Worm (Caenorhabditis elegans) whole organism, L3 larva: ENCODE data around the gene F56A11.5.
A peak's percentile ranks its signal among the peaks of the same experiment; 100 is the strongest.

ENCODE experiments used
- R02D3.7 ChIP-seq: fragments of 150-350 bp; optimal IDR thresholded peaks from 2 replicates; lab custom pipeline; 2014; ENCODE audit warnings: missing biosample characterization, missing genetic modification characterization
- aly-2 ChIP-seq: fragments of 150-350 bp; optimal IDR thresholded peaks from 2 replicates; lab custom pipeline; 2014; ENCODE audit warnings: missing biosample characterization, missing genetic modification characterization
- ama-1 ChIP-seq: fragments of 150-350 bp; optimal IDR thresholded peaks from 2 replicates; lab custom pipeline; 2018
- ceh-28 ChIP-seq: fragments of 150-350 bp; optimal IDR thresholded peaks from 2 replicates; lab custom pipeline; 2014; ENCODE audit warnings: missing biosample characterization, missing genetic modification reagents, missing genetic modification characterization
- ceh-82 ChIP-seq: fragments of 150-350 bp; optimal IDR thresholded peaks from 2 replicates; lab custom pipeline; 2014; ENCODE audit warnings: missing biosample characterization, missing genetic modification characterization
- egl-5 ChIP-seq: fragments of 150-350 bp; optimal IDR thresholded peaks from 2 replicates; lab custom pipeline; 2017; ENCODE audit warnings: missing biosample characterization, missing genetic modification reagents, missing genetic modification characterization, inconsistent platforms
- elt-2 ChIP-seq: sonication (generic microtip); optimal IDR thresholded peaks from 2 replicates; lab custom pipeline; 2016; ENCODE audit warnings: missing genetic modification reagents, mild to moderate bottlenecking, missing genetic modification characterization, missing compliant biosample characterization
- eor-1 ChIP-seq, 2 experiments: fragments of 150-350 bp; optimal IDR thresholded peaks; 2 replicates each; lab custom pipeline; 2014 to 2018; ENCODE audit warnings: missing biosample characterization in 2 of 2, missing genetic modification characterization in 2 of 2
- fkh-10 ChIP-seq: sonication (generic microtip); optimal IDR thresholded peaks from 2 replicates; lab custom pipeline; 2017; ENCODE audit warnings: missing biosample characterization, missing genetic modification reagents, missing genetic modification characterization
- hmg-11 ChIP-seq: sonication (generic microtip); optimal IDR thresholded peaks from 2 replicates; lab custom pipeline; 2016; ENCODE audit warnings: missing genetic modification characterization, missing compliant biosample characterization
- jun-1 ChIP-seq: fragments of 150-350 bp; optimal IDR thresholded peaks from 2 replicates; lab custom pipeline; 2014; ENCODE audit warnings: missing biosample characterization, missing genetic modification reagents, missing genetic modification characterization
- lin-15B ChIP-seq: fragments of 150-350 bp; optimal IDR thresholded peaks from 2 replicates; lab custom pipeline; 2014; ENCODE audit warnings: missing biosample characterization, missing genetic modification characterization
- lin-39 ChIP-seq: fragments of 150-350 bp; optimal IDR thresholded peaks from 2 replicates; lab custom pipeline; 2018; ENCODE audit warnings: missing biosample characterization, missing genetic modification reagents, missing genetic modification characterization
- mdl-1 ChIP-seq: fragments of 150-350 bp; optimal IDR thresholded peaks from 2 replicates; lab custom pipeline; 2014; ENCODE audit warnings: missing biosample characterization, missing genetic modification characterization
- mml-1 ChIP-seq: fragments of 150-350 bp; sonication (generic microtip); optimal IDR thresholded peaks from 3 replicates; lab custom pipeline; 2014; ENCODE audit warnings: missing biosample characterization, missing genetic modification characterization
- nfya-1 ChIP-seq: sonication (generic microtip); optimal IDR thresholded peaks from 2 replicates; lab custom pipeline; 2017; ENCODE audit warnings: missing genetic modification characterization, mild to moderate bottlenecking, missing compliant biosample characterization, antibody characterized with exemption, moderate library complexity; ENCODE audit not compliant: insufficient read depth
- nhr-11 ChIP-seq: fragments of 150-350 bp; optimal IDR thresholded peaks from 2 replicates; lab custom pipeline; 2014; ENCODE audit warnings: missing biosample characterization, missing genetic modification characterization
- nhr-12 ChIP-seq: fragments of 150-350 bp; optimal IDR thresholded peaks from 2 replicates; lab custom pipeline; 2014; ENCODE audit warnings: missing biosample characterization, missing genetic modification characterization
- nhr-23 ChIP-seq: fragments of 150-350 bp; optimal IDR thresholded peaks from 2 replicates; lab custom pipeline; 2014; ENCODE audit warnings: missing biosample characterization, missing genetic modification reagents, missing genetic modification characterization
- nhr-28 ChIP-seq: fragments of 150-350 bp; optimal IDR thresholded peaks from 2 replicates; lab custom pipeline; 2014; ENCODE audit warnings: missing biosample characterization, missing genetic modification characterization
- nhr-43 ChIP-seq: sonication (generic microtip); optimal IDR thresholded peaks from 2 replicates; lab custom pipeline; 2016; ENCODE audit warnings: mild to moderate bottlenecking, missing genetic modification characterization, missing compliant biosample characterization; ENCODE audit not compliant: poor library complexity, severe bottlenecking
- nhr-76 ChIP-seq: fragments of 150-350 bp; sonication (generic microtip); optimal IDR thresholded peaks from 5 replicates; lab custom pipeline; 2014; ENCODE audit warnings: missing biosample characterization, missing genetic modification characterization
- pha-4 ChIP-seq: fragments of 150-350 bp; optimal IDR thresholded peaks from 2 replicates; lab custom pipeline; 2014; ENCODE audit warnings: missing biosample characterization, missing genetic modification reagents, missing genetic modification characterization
- pqm-1 ChIP-seq: fragments of 150-350 bp; optimal IDR thresholded peaks from 2 replicates; lab custom pipeline; 2017; ENCODE audit warnings: missing biosample characterization, missing genetic modification characterization, inconsistent platforms
- sea-2 ChIP-seq: fragments of 150-350 bp; sonication (generic microtip); optimal IDR thresholded peaks from 4 replicates; lab custom pipeline; 2014; ENCODE audit warnings: missing biosample characterization, missing genetic modification reagents, missing genetic modification characterization
- skn-1 ChIP-seq: fragments of 150-350 bp; optimal IDR thresholded peaks from 2 replicates; lab custom pipeline; 2014; ENCODE audit warnings: missing biosample characterization, missing genetic modification characterization
- tbx-2 ChIP-seq: sonication (generic microtip); optimal IDR thresholded peaks from 2 replicates; lab custom pipeline; 2016; ENCODE audit warnings: mild to moderate bottlenecking, missing genetic modification characterization, missing compliant biosample characterization
- unc-39 ChIP-seq: sonication (generic microtip); optimal IDR thresholded peaks from 4 replicates; lab custom pipeline; 2017; ENCODE audit warnings: missing biosample characterization, missing genetic modification characterization
- zag-1 ChIP-seq: fragments of 150-350 bp; optimal IDR thresholded peaks from 2 replicates; lab custom pipeline; 2014; ENCODE audit warnings: missing biosample characterization, missing genetic modification characterization
- ztf-11 ChIP-seq: fragments of 150-350 bp; optimal IDR thresholded peaks from 2 replicates; lab custom pipeline; 2014; ENCODE audit warnings: missing biosample characterization, missing genetic modification characterization
- ztf-4 ChIP-seq: fragments of 150-350 bp; optimal IDR thresholded peaks from 2 replicates; lab custom pipeline; 2014; ENCODE audit warnings: missing biosample characterization, missing genetic modification characterization

F56A11.5 gene

DNA sequence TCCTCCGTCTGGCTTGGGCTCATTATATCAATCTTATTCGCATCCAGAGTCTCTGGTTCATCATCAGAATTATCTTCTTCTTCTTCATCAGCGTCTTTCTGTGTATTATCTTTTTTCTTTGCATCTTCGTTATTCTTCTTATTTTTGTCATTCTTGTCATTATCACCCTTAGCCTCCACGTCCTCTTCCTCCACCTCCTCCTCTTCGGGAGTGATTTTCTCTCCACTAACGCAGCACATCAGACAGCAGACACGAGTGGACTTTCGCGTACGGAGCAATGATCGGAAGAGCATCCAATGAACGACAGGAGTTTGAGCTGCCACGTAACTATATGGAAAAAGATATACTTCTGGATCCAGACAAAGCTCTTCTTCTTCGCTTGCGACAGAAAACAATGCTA is 13.4 kb upstream of the F56A11.5 start:
- no peak for TF ChIP-seq skn-1 (tag; lab: Kevin White, UChicago)
- TF ChIP-seq nhr-28 (tag; lab: Kevin White, UChicago) = no peak
- no peak for TF ChIP-seq nhr-43 (tag; lab: Kevin White, UChicago)
- no peak for TF ChIP-seq ama-1 (lab: Kevin White, UChicago)
- TF ChIP-seq nhr-23 (tag; lab: Kevin White, UChicago) = no peak
- TF ChIP-seq pqm-1 (tag; lab: Kevin White, UChicago) = no peak

DNA sequence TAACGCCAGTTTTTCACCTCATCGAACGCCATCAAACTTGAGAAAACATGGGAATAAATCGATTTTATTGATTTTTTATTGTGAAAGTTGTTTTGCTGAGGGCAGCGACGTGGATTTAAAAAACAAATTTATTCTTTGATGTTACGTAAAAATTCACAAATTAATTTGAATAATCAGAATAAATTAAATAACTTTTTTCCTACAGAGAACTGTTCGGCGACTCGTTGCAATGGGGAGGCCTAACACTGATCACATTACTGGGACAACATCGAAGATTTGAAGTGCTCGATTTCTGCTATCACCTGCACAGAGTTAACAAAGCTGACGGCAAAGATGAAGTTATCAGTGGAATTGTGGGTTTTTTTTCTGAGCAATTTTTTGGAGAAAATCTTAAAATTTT is 11.5 kb upstream of the F56A11.5 start, which contains the start of gene F56A11.6:
TSS of gene F56A11.6 (minus strand) at position 101 of the 400 bp plus-strand sequence.
- TF ChIP-seq nhr-28 (tag; lab: Kevin White, UChicago) (no peak), eor-1 (tag; optimal IDR thresholded peaks at IDR 0.05; lab: Kevin White, UChicago) (no peak), jun-1 (no peak)

ce11 chrIV:580512-580911 is 9.9 kb upstream of the F56A11.5 start:
- TF ChIP-seq egl-5 (tag; lab: Kevin White, UChicago) = no peak
- no peak for TF ChIP-seq ama-1 (lab: Kevin White, UChicago)
- TF ChIP-seq nhr-28 (tag; lab: Kevin White, UChicago) = no peak
- TF ChIP-seq zag-1 (tag; lab: Kevin White, UChicago) = no peak
- TF ChIP-seq nhr-23 (tag; lab: Kevin White, UChicago) = no peak
- TF ChIP-seq unc-39 (tag; lab: Kevin White, UChicago) = no peak
- TF ChIP-seq R02D3.7 (tag; lab: Kevin White, UChicago) = no peak
- no peak for TF ChIP-seq nhr-12
- no peak for TF ChIP-seq ceh-28 (tag; lab: Kevin White, UChicago)
- no peak for TF ChIP-seq lin-39 (tag; lab: Kevin White, UChicago)
- TF ChIP-seq pqm-1 (tag; lab: Kevin White, UChicago) = no peak
- no peak for TF ChIP-seq ztf-11 (tag; lab: Kevin White, UChicago)
- TF ChIP-seq ceh-82 = no peak

DNA sequence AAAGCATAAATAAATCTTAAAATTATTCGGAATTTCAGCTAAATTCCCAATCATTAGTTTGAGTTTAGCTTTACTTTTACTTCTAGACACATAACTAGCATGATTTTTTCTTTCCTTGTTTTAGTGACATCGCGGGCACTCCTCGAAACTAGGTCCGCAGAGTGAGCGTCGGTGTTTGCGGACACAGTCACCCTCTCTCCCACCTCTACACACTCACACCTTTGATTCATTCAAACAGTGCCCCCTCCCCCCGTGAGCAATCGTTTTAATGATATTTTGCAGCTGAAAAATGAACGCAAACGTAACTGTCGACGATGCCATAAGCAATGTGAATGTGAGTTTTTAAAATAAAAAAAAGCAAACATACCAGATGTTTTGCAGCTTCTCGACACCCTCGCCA is 1.8 kb upstream of the F56A11.5 start, which contains the start of gene gex-2:
TSS of gene gex-2 (plus strand) at position 283 of the 400 bp plus-strand sequence.
- no peak for TF ChIP-seq nhr-11 (tag; lab: Kevin White, UChicago)
- peak; percentile 21 for TF ChIP-seq hmg-11 (tag; lab: Kevin White, UChicago)
- peak; percentile 26 for TF ChIP-seq elt-2

DNA sequence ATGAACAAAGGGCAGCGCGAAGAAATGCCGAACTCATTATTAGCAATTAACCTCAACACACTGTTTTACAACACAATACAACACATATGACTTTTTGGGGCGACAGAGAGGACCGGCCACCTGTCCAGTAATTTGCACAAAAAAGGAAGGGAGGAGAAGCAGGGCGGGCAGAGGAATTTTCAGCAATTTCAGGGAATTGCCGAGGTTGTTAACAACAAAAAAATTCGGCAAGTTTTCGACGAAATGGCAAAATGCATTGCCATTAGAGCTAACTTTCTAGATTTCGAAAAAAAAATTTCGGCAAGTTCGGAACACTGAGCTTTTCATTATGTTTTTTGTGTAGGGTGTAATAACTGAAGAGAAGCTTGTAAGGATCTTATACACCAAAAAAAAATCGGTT is 6.6 kb downstream of the F56A11.5 start:
- no peak for TF ChIP-seq sea-2 (GFP tag; lab: Kevin White, UChicago)
- no peak for TF ChIP-seq nhr-76
- TF ChIP-seq lin-15B (tag; lab: Kevin White, UChicago) = no peak
- no peak for TF ChIP-seq nfya-1
- TF ChIP-seq lin-39 (tag; lab: Kevin White, UChicago) = no peak
- TF ChIP-seq ceh-28 (tag; lab: Kevin White, UChicago) = no peak
- no peak for TF ChIP-seq pha-4 (tag; lab: Kevin White, UChicago)
- TF ChIP-seq aly-2 = no peak
- TF ChIP-seq ceh-82 = no peak
- TF ChIP-seq fkh-10 (GFP tag; lab: Kevin White, UChicago) = no peak
- no peak for TF ChIP-seq jun-1
- no peak for TF ChIP-seq mml-1 (tag; lab: Kevin White, UChicago)
- no peak for TF ChIP-seq mdl-1 (tag; lab: Kevin White, UChicago)
- no peak for TF ChIP-seq eor-1 (tag; optimal IDR thresholded peaks at IDR 0.05; lab: Kevin White, UChicago)
- no peak for TF ChIP-seq tbx-2
- no peak for TF ChIP-seq ztf-4 (tag; lab: Kevin White, UChicago)
- no peak for TF ChIP-seq skn-1 (tag; lab: Kevin White, UChicago)
- TF ChIP-seq elt-2 = no peak

DNA sequence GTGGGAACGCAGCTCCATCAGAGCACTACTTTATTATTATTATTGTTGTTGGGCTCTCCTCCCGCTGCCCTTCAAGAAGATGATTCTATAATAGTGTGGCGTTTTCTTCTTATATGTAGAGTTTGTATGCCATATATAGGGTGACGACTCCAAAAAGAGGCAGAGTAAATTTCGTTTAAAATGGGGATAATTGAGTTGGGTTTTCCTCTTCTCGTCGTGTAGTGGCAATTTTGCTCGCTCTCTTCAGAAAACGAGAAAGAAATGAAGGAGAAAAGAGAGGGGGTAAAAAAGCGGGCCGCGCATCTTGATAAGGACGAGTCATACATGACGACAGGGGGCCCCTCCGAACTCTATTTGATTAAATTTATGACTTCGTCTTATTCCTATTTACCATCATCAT is 7.2 kb downstream of the F56A11.5 start:
- TF ChIP-seq fkh-10 (GFP tag; lab: Kevin White, UChicago) (peak; percentile 50), ceh-28 (tag; lab: Kevin White, UChicago) (no peak)
